Worm (Caenorhabditis elegans): ENCODE data around the gene K09C4.10.

- no peak for TF ChIP-seq K02D7.2 (tag; optimal IDR thresholded peaks at IDR 0.05)
- TF ChIP-seq hlh-30 (tag; optimal IDR thresholded peaks at IDR 0.05; ENCODE audit: insufficient read depth): no peak
- no peak for TF ChIP-seq F13H6.1 (tag; optimal IDR thresholded peaks at IDR 0.05)
- TF ChIP-seq nfya-1 (tag; optimal IDR thresholded peaks at IDR 0.05): no peak
- TF ChIP-seq ama-1 (optimal IDR thresholded peaks at IDR 0.05): no peak
- no peak for TF ChIP-seq pha-4 (tag; optimal IDR thresholded peaks at IDR 0.05)
- TF ChIP-seq C38D4.7 (GFP tag; optimal IDR thresholded peaks at IDR 0.05): no peak
Measured at ce11 chrX:3271673-3272072, 8.4 kb downstream of the K09C4.10 start, which contains the start of gene K09C4.9.

Data from whole organism, late embryonic.